Worm (Caenorhabditis elegans): ENCODE measurements around the gene frm-5.1.

The frm-5.1 gene

DNA sequence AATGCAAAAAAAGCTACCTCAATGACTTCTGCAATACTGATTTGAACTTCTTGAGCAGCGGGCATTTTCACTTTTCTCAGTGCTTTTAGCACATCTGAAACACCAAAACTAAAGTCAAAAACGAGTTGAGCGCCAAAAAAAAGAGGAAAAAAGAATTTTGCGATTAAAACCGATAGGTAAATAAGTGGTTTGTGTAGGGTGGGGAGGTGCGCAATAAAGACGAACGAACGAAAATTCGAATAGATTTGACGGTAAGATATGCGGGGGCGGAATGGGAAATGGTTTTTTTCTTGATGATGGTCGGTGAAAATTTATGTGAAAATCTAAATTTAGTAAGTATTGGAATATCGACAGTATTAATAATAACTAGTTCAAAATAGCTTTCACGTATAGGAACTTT, at the start of gene frm-5.1:
frm-5.1 (minus strand) TSS at position 101 of the 400 bp plus-strand sequence.
- TF ChIP-seq flt-1 (GFP tag; IDR thresholded peaks at IDR 0.05), result no peak
- TF ChIP-seq ceh-36 (tag; optimal IDR thresholded peaks at IDR 0.05), result no peak
- no peak for TF ChIP-seq aly-1 (tag; optimal IDR thresholded peaks at IDR 0.05)
- no peak for TF ChIP-seq tbx-11 (GFP tag; IDR thresholded peaks at IDR 0.05)
- TF ChIP-seq hmg-4 (GFP tag; optimal IDR thresholded peaks at IDR 0.05), result no peak
- no peak for TF ChIP-seq tbx-37 (GFP tag; conservative IDR thresholded peaks at IDR 0.05)
- no peak for TF ChIP-seq scrt-1 (GFP tag; IDR thresholded peaks at IDR 0.05)
- no peak for TF ChIP-seq sea-1 (GFP tag; conservative IDR thresholded peaks at IDR 0.05)
- TF ChIP-seq B0310.2 (tag; optimal IDR thresholded peaks at IDR 0.05), result no peak
- no peak for TF ChIP-seq tra-4 (tag; optimal IDR thresholded peaks at IDR 0.05)
- no peak for TF ChIP-seq ama-1 (optimal IDR thresholded peaks at IDR 0.05)
- no peak for TF ChIP-seq F13C5.2 (tag; optimal IDR thresholded peaks at IDR 0.05)
- no peak for TF ChIP-seq hmbx-1 (tag; optimal IDR thresholded peaks at IDR 0.05)

DNA sequence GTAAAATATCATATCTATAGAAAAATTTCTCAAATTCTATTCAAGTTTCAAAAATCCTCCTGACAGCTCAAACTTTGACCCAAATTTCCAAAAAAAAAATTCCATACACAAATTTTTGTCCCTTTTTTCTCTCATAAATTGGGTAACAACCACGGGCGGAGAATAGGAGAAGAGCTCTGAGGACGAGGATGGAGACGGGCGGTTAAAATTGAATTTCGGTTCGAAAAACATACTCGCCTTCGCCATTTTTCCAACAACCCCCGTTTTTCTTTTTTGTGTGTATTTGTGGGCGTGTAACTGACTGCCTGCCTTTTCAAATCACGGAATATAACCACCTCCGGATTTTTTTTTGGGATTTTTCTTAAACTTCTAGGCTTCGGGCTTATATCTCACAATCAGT, 49.0 kb upstream of the frm-5.1 start:
- TF ChIP-seq aly-1 (tag; optimal IDR thresholded peaks at IDR 0.05) (no peak), flt-1 (GFP tag; IDR thresholded peaks at IDR 0.05) (no peak), tbx-37 (GFP tag; conservative IDR thresholded peaks at IDR 0.05) (no peak), B0310.2 (tag; optimal IDR thresholded peaks at IDR 0.05) (no peak), tra-4 (tag; optimal IDR thresholded peaks at IDR 0.05) (no peak), F13C5.2 (tag; optimal IDR thresholded peaks at IDR 0.05) (no peak), hmbx-1 (tag; optimal IDR thresholded peaks at IDR 0.05) (no peak), pes-1 (GFP tag; IDR thresholded peaks at IDR 0.05) (no peak), hnd-1 (tag; optimal IDR thresholded peaks at IDR 0.05) (no peak), ceh-36 (tag; optimal IDR thresholded peaks at IDR 0.05) (no peak), tbx-11 (GFP tag; IDR thresholded peaks at IDR 0.05) (no peak), sea-1 (GFP tag; conservative IDR thresholded peaks at IDR 0.05) (no peak), ceh-13 (GFP tag; optimal IDR thresholded peaks at IDR 0.05) (no peak), ama-1 (optimal IDR thresholded peaks at IDR 0.05) (no peak), hmg-4 (GFP tag; optimal IDR thresholded peaks at IDR 0.05) (no peak), ets-7 (tag; optimal IDR thresholded peaks at IDR 0.05) (no peak), scrt-1 (GFP tag; IDR thresholded peaks at IDR 0.05) (no peak)

DNA sequence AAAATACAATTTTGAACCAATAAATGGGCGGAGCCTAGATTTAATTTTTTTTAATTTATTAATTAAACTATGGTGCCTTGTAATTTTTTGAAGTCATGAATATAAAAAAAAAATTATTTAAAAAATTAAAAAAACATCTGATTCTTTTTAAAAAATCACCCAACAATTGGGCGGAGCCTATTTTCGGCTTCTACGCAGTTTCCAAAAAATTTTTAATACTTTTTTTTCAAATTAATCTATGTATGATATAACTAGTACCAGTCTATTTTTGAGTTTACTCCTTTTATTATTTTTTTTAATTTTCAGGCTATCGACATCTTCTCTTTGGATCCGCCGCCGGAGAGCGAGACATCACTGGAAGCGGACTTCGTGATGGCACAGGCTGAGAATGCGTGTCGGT, 43.0 kb upstream of the frm-5.1 start, which contains the start of gene tpa-1:
tpa-1 (plus strand) TSS at position 301 of the 400 bp plus-strand sequence.
- TF ChIP-seq aly-1 (tag; optimal IDR thresholded peaks at IDR 0.05) (no peak), B0310.2 (tag; optimal IDR thresholded peaks at IDR 0.05) (no peak), hmbx-1 (tag; optimal IDR thresholded peaks at IDR 0.05) (no peak), ama-1 (optimal IDR thresholded peaks at IDR 0.05) (no peak), hnd-1 (tag; optimal IDR thresholded peaks at IDR 0.05) (no peak), ceh-36 (tag; optimal IDR thresholded peaks at IDR 0.05) (no peak), ets-7 (tag; optimal IDR thresholded peaks at IDR 0.05) (no peak), hmg-4 (GFP tag; optimal IDR thresholded peaks at IDR 0.05) (no peak), tra-4 (tag; optimal IDR thresholded peaks at IDR 0.05) (no peak), ceh-13 (GFP tag; optimal IDR thresholded peaks at IDR 0.05) (no peak), scrt-1 (GFP tag; IDR thresholded peaks at IDR 0.05) (no peak), tbx-11 (GFP tag; IDR thresholded peaks at IDR 0.05) (no peak), F13C5.2 (tag; optimal IDR thresholded peaks at IDR 0.05) (no peak), flt-1 (GFP tag; IDR thresholded peaks at IDR 0.05) (no peak), tbx-37 (GFP tag; conservative IDR thresholded peaks at IDR 0.05) (no peak), pes-1 (GFP tag; IDR thresholded peaks at IDR 0.05) (no peak)

DNA sequence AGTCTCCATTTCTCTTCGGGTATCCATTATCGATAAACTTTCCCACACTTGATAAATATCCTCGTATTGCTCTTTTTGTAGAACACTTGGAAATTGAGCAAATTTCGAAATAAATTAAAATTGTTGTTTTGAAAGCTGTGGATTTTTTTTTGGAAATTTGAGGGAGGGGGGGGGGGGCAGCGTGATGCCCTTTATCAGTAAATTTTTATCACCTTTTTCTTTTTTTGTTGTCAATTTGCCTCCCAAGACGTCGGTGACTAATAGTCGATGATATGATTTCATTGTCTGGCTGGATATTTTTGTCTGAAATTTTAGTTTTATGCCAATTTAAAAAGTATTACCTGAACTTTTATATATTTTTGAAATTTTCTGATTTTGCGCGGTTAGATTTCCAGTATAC, 41.3 kb upstream of the frm-5.1 start, which contains the start of gene scl-23:
scl-23 (minus strand) TSS at position 101 of the 400 bp plus-strand sequence.
- no peak for TF ChIP-seq ama-1 (optimal IDR thresholded peaks at IDR 0.05)
- TF ChIP-seq ets-7 (tag; optimal IDR thresholded peaks at IDR 0.05), result no peak
- no peak for TF ChIP-seq hmbx-1 (tag; optimal IDR thresholded peaks at IDR 0.05)
- TF ChIP-seq ceh-13 (GFP tag; optimal IDR thresholded peaks at IDR 0.05), result no peak
- no peak for TF ChIP-seq hnd-1 (tag; optimal IDR thresholded peaks at IDR 0.05)
- no peak for TF ChIP-seq hmg-4 (GFP tag; optimal IDR thresholded peaks at IDR 0.05)
- no peak for TF ChIP-seq F13C5.2 (tag; optimal IDR thresholded peaks at IDR 0.05)
- no peak for TF ChIP-seq B0310.2 (tag; optimal IDR thresholded peaks at IDR 0.05)
- TF ChIP-seq ceh-36 (tag; optimal IDR thresholded peaks at IDR 0.05), result no peak
- no peak for TF ChIP-seq flt-1 (GFP tag; IDR thresholded peaks at IDR 0.05)
- TF ChIP-seq pes-1 (GFP tag; IDR thresholded peaks at IDR 0.05), result no peak

DNA sequence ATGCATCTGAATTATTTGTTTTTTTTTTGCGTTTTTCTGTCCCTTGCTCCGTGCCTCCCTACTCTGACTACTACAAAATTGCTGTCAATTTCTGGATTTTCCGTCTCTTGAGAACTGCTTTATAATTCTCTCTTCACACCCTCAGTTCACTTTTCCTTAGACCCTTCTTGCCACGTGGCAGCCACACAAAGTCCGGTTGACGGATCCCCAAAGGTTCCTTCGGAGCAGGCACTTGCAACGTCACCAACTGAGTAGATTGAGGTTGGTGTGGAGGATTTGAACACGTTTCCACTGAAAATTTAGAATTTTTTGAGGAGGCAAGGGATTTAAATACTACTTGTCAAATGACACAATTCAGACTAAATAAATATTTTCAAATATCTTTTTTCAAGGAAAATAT, 38.1 kb upstream of the frm-5.1 start:
- TF ChIP-seq scrt-1 (GFP tag; IDR thresholded peaks at IDR 0.05) (no peak), ama-1 (optimal IDR thresholded peaks at IDR 0.05) (no peak), hmbx-1 (tag; optimal IDR thresholded peaks at IDR 0.05) (no peak), B0310.2 (tag; optimal IDR thresholded peaks at IDR 0.05) (no peak), tbx-11 (GFP tag; IDR thresholded peaks at IDR 0.05) (no peak), ceh-13 (GFP tag; optimal IDR thresholded peaks at IDR 0.05) (no peak), aly-1 (tag; optimal IDR thresholded peaks at IDR 0.05) (no peak), hnd-1 (tag; optimal IDR thresholded peaks at IDR 0.05) (no peak), hmg-4 (GFP tag; optimal IDR thresholded peaks at IDR 0.05) (no peak), tbx-37 (GFP tag; conservative IDR thresholded peaks at IDR 0.05) (no peak), F13C5.2 (tag; optimal IDR thresholded peaks at IDR 0.05) (no peak), ets-7 (tag; optimal IDR thresholded peaks at IDR 0.05) (no peak), sea-1 (GFP tag; conservative IDR thresholded peaks at IDR 0.05) (no peak), pes-1 (GFP tag; IDR thresholded peaks at IDR 0.05) (no peak), tra-4 (tag; optimal IDR thresholded peaks at IDR 0.05) (no peak), flt-1 (GFP tag; IDR thresholded peaks at IDR 0.05) (no peak)

DNA sequence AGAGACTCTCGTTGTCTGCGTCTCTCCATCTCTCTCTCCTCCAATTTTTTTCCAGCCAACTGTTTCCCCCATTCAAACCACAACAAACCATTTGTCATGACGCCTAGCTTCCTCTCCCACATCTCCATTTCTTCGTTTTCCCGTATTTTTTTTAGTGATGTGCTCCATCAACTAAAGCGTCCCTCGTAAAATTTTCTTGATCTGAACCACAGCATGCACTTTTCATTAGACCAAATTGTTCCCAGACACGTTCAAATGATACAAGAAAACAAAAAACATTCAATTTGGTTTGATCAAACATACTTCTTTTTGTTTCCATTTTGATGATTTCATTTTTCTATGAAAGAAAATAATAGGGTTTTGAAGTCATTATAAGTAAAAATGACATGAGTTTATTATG, 33.6 kb upstream of the frm-5.1 start:
- TF ChIP-seq hmg-4 (GFP tag; optimal IDR thresholded peaks at IDR 0.05) (no peak), F13C5.2 (tag; optimal IDR thresholded peaks at IDR 0.05) (no peak), sea-1 (GFP tag; conservative IDR thresholded peaks at IDR 0.05) (no peak), scrt-1 (GFP tag; IDR thresholded peaks at IDR 0.05) (no peak), ama-1 (optimal IDR thresholded peaks at IDR 0.05) (no peak), tbx-37 (GFP tag; conservative IDR thresholded peaks at IDR 0.05) (no peak), hnd-1 (tag; optimal IDR thresholded peaks at IDR 0.05) (no peak), aly-1 (tag; optimal IDR thresholded peaks at IDR 0.05) (no peak), hmbx-1 (tag; optimal IDR thresholded peaks at IDR 0.05) (no peak), tra-4 (tag; optimal IDR thresholded peaks at IDR 0.05) (no peak), ceh-36 (tag; optimal IDR thresholded peaks at IDR 0.05) (no peak)

DNA sequence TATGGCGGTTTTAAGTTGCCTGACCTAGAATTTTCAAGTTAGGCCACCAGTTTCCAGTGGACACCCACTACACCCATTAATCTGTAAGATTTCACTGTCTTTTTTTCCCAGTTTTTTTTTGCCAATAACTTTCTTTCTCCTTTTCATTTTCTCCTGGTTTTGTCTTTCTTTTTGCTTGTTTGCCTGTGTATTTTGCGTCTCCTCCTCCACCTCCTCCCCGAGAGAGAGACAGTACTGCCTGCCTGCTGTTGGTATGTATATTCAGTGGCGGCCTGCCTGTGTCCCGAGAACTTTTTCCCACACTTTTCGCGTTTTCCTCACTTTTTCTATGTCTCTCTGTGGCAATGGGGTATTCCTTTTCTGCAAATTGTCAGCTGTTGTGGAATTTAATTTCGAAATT, 32.7 kb upstream of the frm-5.1 start:
- TF ChIP-seq aly-1 (tag; optimal IDR thresholded peaks at IDR 0.05) (no peak), hnd-1 (tag; optimal IDR thresholded peaks at IDR 0.05) (no peak), hmbx-1 (tag; optimal IDR thresholded peaks at IDR 0.05) (no peak), ceh-13 (GFP tag; optimal IDR thresholded peaks at IDR 0.05) (no peak), flt-1 (GFP tag; IDR thresholded peaks at IDR 0.05) (no peak), ets-7 (tag; optimal IDR thresholded peaks at IDR 0.05) (no peak), sea-1 (GFP tag; conservative IDR thresholded peaks at IDR 0.05) (no peak), hmg-4 (GFP tag; optimal IDR thresholded peaks at IDR 0.05) (no peak), scrt-1 (GFP tag; IDR thresholded peaks at IDR 0.05) (no peak), tra-4 (tag; optimal IDR thresholded peaks at IDR 0.05) (no peak), pes-1 (GFP tag; IDR thresholded peaks at IDR 0.05) (no peak), ama-1 (optimal IDR thresholded peaks at IDR 0.05) (no peak), tbx-11 (GFP tag; IDR thresholded peaks at IDR 0.05) (no peak)

All from whole organism, early embryonic.